Fruit fly (Drosophila melanogaster): Measurements from ENCODE around the gene sty.

sty gene

dm6 chr3L:3436838-3437663 lies 12.3 kb upstream of the sty start (continued):
- peak; percentile 24 for TF ChIP-seq CG1233 (GFP tag; optimal IDR thresholded peaks at IDR 0.05)
- no peak for TF ChIP-seq CG18011 (GFP tag; optimal IDR thresholded peaks at IDR 0.05)
- no peak for TF ChIP-seq Atf3 (GFP tag; optimal IDR thresholded peaks at IDR 0.05)
- TF ChIP-seq ranshi (GFP tag; IDR thresholded peaks at IDR 0.05): peak; percentile 39; the same call in 1 of the 2 replicates
- TF ChIP-seq CG10366 (GFP tag; IDR thresholded peaks at IDR 0.05): 0 out of 2 replicates have a peak, but pooled peaks have one; percentile 10
- no peak for TF ChIP-seq NC2β (GFP tag; optimal IDR thresholded peaks at IDR 0.05)
- TF ChIP-seq CG12942 (GFP tag; optimal IDR thresholded peaks at IDR 0.05): no peak
- peak; percentile 49; the same call in 1 of the 2 replicates for TF ChIP-seq CG14014 (GFP tag; IDR thresholded peaks at IDR 0.05)
- TF ChIP-seq ems (GFP tag; optimal IDR thresholded peaks at IDR 0.05): no peak
- no peak for TF ChIP-seq B-H1 (GFP tag; IDR thresholded peaks at IDR 0.05)
- TF ChIP-seq NK7.1 (GFP tag; optimal IDR thresholded peaks at IDR 0.05): no peak
- TF ChIP-seq al (GFP tag; IDR thresholded peaks at IDR 0.05): 0 out of 2 replicates have a peak, but pooled peaks have one; percentile 16
- no peak for TF ChIP-seq pum (GFP tag; optimal IDR thresholded peaks at IDR 0.05)
- no peak for TF ChIP-seq CG4730 (GFP tag; IDR thresholded peaks at IDR 0.05)
- TF ChIP-seq Taf1 (GFP tag; IDR thresholded peaks at IDR 0.05): no peak
- TF ChIP-seq CG1832 (GFP tag; optimal IDR thresholded peaks at IDR 0.05): no peak
- no peak for TF ChIP-seq hb (GFP tag; IDR thresholded peaks at IDR 0.05; ENCODE audit: partially characterized antibody)
- TF ChIP-seq zen (tag; optimal IDR thresholded peaks at IDR 0.05): no peak
- TF ChIP-seq aop (GFP tag; IDR thresholded peaks at IDR 0.05): peak; percentile 62; the same call in 1 of the 2 replicates
- no peak for TF ChIP-seq Rx (GFP tag; IDR thresholded peaks at IDR 0.05)
- no peak for TF ChIP-seq luna (GFP tag; optimal IDR thresholded peaks at IDR 0.05)
- no peak for TF ChIP-seq Sin3A (optimal IDR thresholded peaks at IDR 0.05)
- TF ChIP-seq CG16779 (GFP tag; IDR thresholded peaks at IDR 0.05): no peak
- TF ChIP-seq Doc3 (GFP tag; IDR thresholded peaks at IDR 0.05; ENCODE audit: partially characterized antibody): no peak
- TF ChIP-seq CG7556 (GFP tag; optimal IDR thresholded peaks at IDR 0.05): peak; percentile 73
- no peak for TF ChIP-seq bab2 (GFP tag; optimal IDR thresholded peaks at IDR 0.05)
- TF ChIP-seq CG2889 (GFP tag; IDR thresholded peaks at IDR 0.05): no peak
- TF ChIP-seq CG9876 (GFP tag; optimal IDR thresholded peaks at IDR 0.05): no peak
- TF ChIP-seq caup (GFP tag; optimal IDR thresholded peaks at IDR 0.05; ENCODE audit: severe bottlenecking): peak; percentile 41
- no peak for TF ChIP-seq CkIIα-i1 (GFP tag; IDR thresholded peaks at IDR 0.05)
- TF ChIP-seq pan (optimal IDR thresholded peaks at IDR 0.05): no peak
- peak in 1 of 2 experiments; percentile 74 for TF ChIP-seq pan (GFP tag; optimal IDR thresholded peaks at IDR 0.05 in 1 of 2, IDR thresholded peaks at IDR 0.05 in 1 of 2)
- TF ChIP-seq toy (GFP tag; IDR thresholded peaks at IDR 0.05): 0 out of 2 replicates have a peak, but pooled peaks have one; percentile 18
- no peak for TF ChIP-seq lola (GFP tag; optimal IDR thresholded peaks at IDR 0.05)
- no peak for TF ChIP-seq wor (GFP tag; IDR thresholded peaks at IDR 0.05)
- no peak for TF ChIP-seq CG13123 (GFP tag; optimal IDR thresholded peaks at IDR 0.05)
- no peak for TF ChIP-seq fu2 (GFP tag; optimal IDR thresholded peaks at IDR 0.05)
- TF ChIP-seq CG1603 (tag; optimal IDR thresholded peaks at IDR 0.05): no peak
- TF ChIP-seq CG7372 (GFP tag; IDR thresholded peaks at IDR 0.05): no peak
- TF ChIP-seq gcm2 (GFP tag; optimal IDR thresholded peaks at IDR 0.05): no peak
- no peak for TF ChIP-seq CG11085 (GFP tag; IDR thresholded peaks at IDR 0.05)
- no peak for TF ChIP-seq hkb (optimal IDR thresholded peaks at IDR 0.05)
- TF ChIP-seq hkb (GFP tag; IDR thresholded peaks at IDR 0.05): no peak
- TF ChIP-seq CG12236 (GFP tag; optimal IDR thresholded peaks at IDR 0.05): no peak
- no peak for TF ChIP-seq nom (GFP tag; optimal IDR thresholded peaks at IDR 0.05)
- TF ChIP-seq kni (GFP tag; optimal IDR thresholded peaks at IDR 0.05): no peak
- TF ChIP-seq CG15601 (tag; optimal IDR thresholded peaks at IDR 0.05): peak; percentile 5
- TF ChIP-seq tio (GFP tag; optimal IDR thresholded peaks at IDR 0.05): peak; percentile 48
- peak; percentile 48; the same call in 1 of the 2 replicates for TF ChIP-seq cas (GFP tag; IDR thresholded peaks at IDR 0.05)
- no peak for TF ChIP-seq D19B (GFP tag; optimal IDR thresholded peaks at IDR 0.05)
- TF ChIP-seq CG9437 (GFP tag; optimal IDR thresholded peaks at IDR 0.05): peak; percentile 39
